Worm (Caenorhabditis elegans) whole organism, midembryonic: ENCODE results near the gene nhr-177.

Experiments used
- T22C8.4 ChIP-seq: fragments of 200-800 bp; sonication (Bioruptor generic); IDR thresholded peaks from 2 replicates; pipeline ENCODE4 v1.3.6; 2022; ENCODE audit warnings: missing genetic modification characterization, missing compliant biosample characterization
- cog-1 ChIP-seq: sonication (generic microtip); optimal IDR thresholded peaks from 2 replicates; lab custom pipeline; 2016; ENCODE audit warnings: missing genetic modification characterization, missing compliant biosample characterization
- flt-1 ChIP-seq: fragments of 200-800 bp; sonication (Bioruptor generic); IDR thresholded peaks from 2 replicates; pipeline ENCODE4 v1.3.6; 2022; ENCODE audit warnings: missing genetic modification characterization, missing compliant biosample characterization
- klf-2 ChIP-seq: fragments of 200-800 bp; sonication (Bioruptor generic); conservative IDR thresholded peaks from 2 replicates; pipeline ENCODE4 v1.3.6; 2022; ENCODE audit warnings: missing genetic modification reagents, missing genetic modification characterization, missing compliant biosample characterization
- med-1 ChIP-seq: sonication (generic microtip); optimal IDR thresholded peaks from 2 replicates; lab custom pipeline; 2017; ENCODE audit warnings: missing genetic modification characterization, mild to moderate bottlenecking, missing compliant biosample characterization, antibody characterized with exemption, missing genetic modification reagents; ENCODE audit not compliant: insufficient read depth
- ref-1 ChIP-seq: fragments of 200-800 bp; sonication (Bioruptor generic); conservative IDR thresholded peaks from 2 replicates; pipeline ENCODE4 v1.3.6; 2022; ENCODE audit warnings: missing genetic modification reagents, missing genetic modification characterization, missing compliant biosample characterization
- tab-1 ChIP-seq: fragments of 200-800 bp; sonication (Bioruptor generic); IDR thresholded peaks from 2 replicates; pipeline ENCODE4 v1.3.6; 2022; ENCODE audit warnings: missing genetic modification characterization, missing compliant biosample characterization
- ztf-23 ChIP-seq: fragments of 200-800 bp; sonication (Bioruptor generic); IDR thresholded peaks from 2 replicates; pipeline ENCODE4 v1.3.6; 2022; ENCODE audit warnings: missing genetic modification reagents, missing genetic modification characterization, missing compliant biosample characterization
- ztf-29 ChIP-seq: fragments of 200-800 bp; sonication (Bioruptor generic); IDR thresholded peaks from 2 replicates; pipeline ENCODE4 v1.3.6; 2022; ENCODE audit warnings: missing genetic modification reagents, missing genetic modification characterization, missing compliant biosample characterization

nhr-177 gene

DNA sequence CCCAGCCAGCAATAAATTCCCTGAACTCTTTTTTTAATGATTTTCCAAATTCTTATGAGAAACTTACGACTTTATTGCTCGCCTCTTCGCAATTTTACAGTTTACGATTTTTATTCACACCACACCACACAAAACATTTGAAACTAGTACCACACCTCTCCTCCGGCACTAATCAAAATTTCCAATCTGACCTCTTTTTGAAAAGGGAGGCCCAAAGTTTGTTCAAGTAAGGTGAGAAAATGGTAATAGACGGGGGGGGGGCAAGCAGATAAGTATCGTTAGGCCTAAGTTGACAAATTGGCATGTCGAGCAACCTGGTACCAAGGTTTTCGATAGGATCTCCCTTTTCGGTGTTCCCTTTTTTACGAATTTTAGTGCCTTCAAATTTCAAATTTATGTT is 30.3 kb upstream of the nhr-177 start:
- TF ChIP-seq ref-1 (GFP tag; lab: Robert Waterston, UW): no peak
- TF ChIP-seq tab-1 (GFP tag; lab: Robert Waterston, UW): no peak
- TF ChIP-seq klf-2 (GFP tag; lab: Robert Waterston, UW): no peak
- TF ChIP-seq ztf-29 (GFP tag; lab: Robert Waterston, UW): no peak
- no peak for TF ChIP-seq ztf-23 (GFP tag; lab: Robert Waterston, UW)
- no peak for TF ChIP-seq cog-1 (tag; lab: Kevin White, UChicago)
- TF ChIP-seq flt-1 (GFP tag; lab: Robert Waterston, UW): no peak
- no peak for TF ChIP-seq T22C8.4
- TF ChIP-seq med-1: no peak

DNA sequence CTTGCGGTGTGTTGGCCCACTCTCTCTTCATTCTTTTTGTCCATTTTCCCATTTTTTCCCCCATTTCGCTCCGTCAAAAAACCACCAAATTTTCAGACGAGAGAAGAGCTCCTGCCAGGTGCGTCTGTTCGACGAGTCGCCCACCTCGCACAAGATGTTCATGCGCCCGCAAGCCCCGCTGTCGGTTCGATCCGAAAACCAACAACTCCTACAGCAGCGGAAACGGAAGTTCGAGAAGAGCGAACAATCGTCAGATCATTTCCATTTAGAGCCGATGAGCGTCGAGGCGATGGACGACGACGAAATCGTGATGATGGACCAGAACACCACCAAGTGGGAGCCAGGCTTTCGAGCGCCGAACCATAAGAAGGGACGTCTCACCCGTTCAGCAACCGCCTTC is 26.8 kb upstream of the nhr-177 start:
- no peak for TF ChIP-seq cog-1 (tag; lab: Kevin White, UChicago)
- TF ChIP-seq ref-1 (GFP tag; lab: Robert Waterston, UW): no peak
- TF ChIP-seq T22C8.4: no peak
- no peak for TF ChIP-seq med-1
- TF ChIP-seq ztf-23 (GFP tag; lab: Robert Waterston, UW): 0 out of 2 replicates have a peak, but pooled peaks have one; percentile 22
- no peak for TF ChIP-seq klf-2 (GFP tag; lab: Robert Waterston, UW)

DNA sequence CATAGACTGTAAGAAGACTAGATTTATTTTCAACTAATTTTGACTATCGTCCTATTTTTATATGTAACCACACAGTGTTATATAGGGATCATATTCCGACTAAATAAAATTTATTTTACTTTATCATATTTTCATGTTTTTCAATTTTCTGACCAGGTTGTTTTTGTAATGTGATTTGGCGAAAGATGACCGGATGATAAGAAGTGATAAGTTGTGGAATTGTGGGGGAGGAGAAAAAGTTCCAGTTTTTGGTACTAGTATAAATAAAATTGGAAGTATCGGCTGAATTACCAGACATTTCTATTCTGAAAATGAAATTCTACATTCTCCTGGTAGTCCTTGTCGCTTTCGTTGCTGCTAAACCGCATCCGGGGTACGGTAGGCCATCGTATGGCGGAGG is 24.7 kb upstream of the nhr-177 start, which contains the start of gene F16B4.7:
TSS of gene F16B4.7 (plus strand) at position 301 of the 400 bp plus-strand sequence.
- TF ChIP-seq med-1 (no peak), ref-1 (GFP tag; lab: Robert Waterston, UW) (no peak), ztf-23 (GFP tag; lab: Robert Waterston, UW) (no peak), ztf-29 (GFP tag; lab: Robert Waterston, UW) (no peak), T22C8.4 (no peak), flt-1 (GFP tag; lab: Robert Waterston, UW) (no peak), cog-1 (tag; lab: Kevin White, UChicago) (no peak), klf-2 (GFP tag; lab: Robert Waterston, UW) (no peak), tab-1 (GFP tag; lab: Robert Waterston, UW) (no peak)

DNA sequence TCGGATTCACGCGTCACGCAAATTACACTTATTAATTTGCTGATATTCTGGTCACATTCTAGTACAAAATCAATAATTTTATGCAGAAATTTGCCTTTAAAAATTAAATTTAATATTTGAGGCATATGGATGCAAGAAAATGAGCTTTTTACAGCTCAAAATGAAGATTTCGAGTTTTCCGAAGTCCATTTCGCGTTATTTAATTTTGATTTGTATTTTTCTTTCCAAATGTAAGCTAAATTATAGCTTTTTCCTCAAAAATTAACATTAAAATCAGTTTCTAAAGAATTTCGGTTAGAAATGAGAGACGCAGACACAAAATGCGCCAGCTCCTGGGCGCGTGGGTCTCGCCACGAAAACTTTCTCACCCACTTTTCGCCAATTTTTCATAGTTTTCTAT is 23.2 kb upstream of the nhr-177 start, which contains the start of gene F16B4.6:
TSS of gene F16B4.6 (plus strand) at position 301 of the 400 bp plus-strand sequence.
- TF ChIP-seq flt-1 (GFP tag; lab: Robert Waterston, UW) (no peak), cog-1 (tag; lab: Kevin White, UChicago) (no peak), ztf-23 (GFP tag; lab: Robert Waterston, UW) (no peak), klf-2 (GFP tag; lab: Robert Waterston, UW) (no peak), med-1 (no peak), ztf-29 (GFP tag; lab: Robert Waterston, UW) (no peak), T22C8.4 (no peak)

DNA sequence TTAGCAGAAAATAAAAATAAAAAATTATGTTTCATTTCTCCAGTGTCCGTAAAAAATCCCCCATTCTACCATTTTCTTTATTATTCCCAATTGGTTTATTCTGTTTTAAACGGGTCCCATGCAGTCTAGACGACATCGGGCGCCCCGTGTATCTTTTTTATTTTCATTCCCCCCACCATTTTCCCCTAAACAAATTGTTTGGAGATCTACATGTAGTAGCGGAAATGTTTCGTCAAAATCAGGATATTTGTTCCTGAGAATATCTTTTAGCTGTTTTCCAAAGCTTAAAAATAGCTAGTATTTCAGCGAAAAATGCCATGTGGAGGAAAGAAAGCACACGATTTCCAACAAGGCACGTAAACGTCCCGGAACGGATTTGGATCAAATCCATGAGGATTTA is 21.9 kb upstream of the nhr-177 start, which contains the start of gene F16B4.5:
TSS of gene F16B4.5 (plus strand) at position 301 of the 400 bp plus-strand sequence.
- no peak for TF ChIP-seq T22C8.4
- no peak for TF ChIP-seq ref-1 (GFP tag; lab: Robert Waterston, UW)
- TF ChIP-seq ztf-23 (GFP tag; lab: Robert Waterston, UW): no peak

DNA sequence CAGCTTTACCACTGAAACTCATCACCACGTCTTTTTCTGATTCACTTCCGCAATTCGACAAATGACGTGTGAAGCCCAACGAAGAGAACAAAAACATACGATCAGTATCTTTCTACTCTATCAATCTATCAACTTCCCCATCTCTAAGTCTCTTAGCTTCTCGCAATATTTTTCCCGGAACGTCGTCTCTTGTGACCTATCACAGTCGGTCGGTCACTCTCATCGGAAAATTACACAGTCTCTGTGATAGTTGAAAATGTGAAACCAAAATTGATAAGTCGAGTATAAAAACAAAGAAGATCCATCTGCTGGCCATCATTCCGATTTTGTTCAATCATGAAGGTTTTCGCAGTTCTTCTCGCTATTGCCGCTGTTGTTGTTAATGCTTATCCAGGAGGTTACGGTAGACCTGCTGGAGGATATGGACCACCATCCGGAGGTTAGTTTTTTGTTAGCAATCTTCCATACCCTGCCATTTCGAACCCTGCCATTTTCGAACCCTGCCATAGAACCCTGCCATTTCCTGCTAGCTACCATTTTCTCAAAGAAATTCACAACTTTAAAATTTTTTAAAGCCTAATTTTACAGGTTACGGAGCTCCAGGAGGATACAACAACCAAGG is 16.2 kb upstream of the nhr-177 start, which contains the start of gene F16B4.4:
TSS of gene F16B4.4 (plus strand) at position 221 of the 622 bp plus-strand sequence.
- TF ChIP-seq cog-1 (tag; lab: Kevin White, UChicago) (no peak), med-1 (no peak), ztf-23 (GFP tag; lab: Robert Waterston, UW) (no peak), tab-1 (GFP tag; lab: Robert Waterston, UW) (no peak), T22C8.4 (no peak), klf-2 (GFP tag; lab: Robert Waterston, UW) (no peak)

DNA sequence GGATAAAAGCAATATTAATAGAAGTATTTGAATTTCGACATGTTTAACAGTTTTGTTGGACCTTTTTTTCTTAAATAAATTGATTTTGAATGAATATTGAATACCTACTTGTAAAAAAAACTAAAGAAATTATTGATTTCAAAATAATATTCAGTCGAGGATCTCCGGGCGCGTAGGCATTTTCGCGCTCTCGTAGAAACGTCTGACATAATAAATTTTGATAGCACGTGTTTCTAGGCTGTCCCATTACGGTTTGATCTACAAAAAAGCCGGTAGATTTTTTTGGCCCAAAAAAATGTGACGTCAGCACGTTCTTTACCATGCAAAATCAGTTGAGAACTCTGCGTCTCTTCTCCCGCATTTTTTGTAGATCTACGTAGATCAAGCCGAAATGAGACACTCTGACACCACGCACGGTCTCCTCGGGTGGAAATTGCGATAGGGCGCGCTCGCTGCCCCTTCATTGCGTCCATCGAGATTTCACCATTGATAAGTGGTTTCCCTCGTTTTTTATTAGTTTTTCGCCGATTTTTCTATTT is 15.4 kb upstream of the nhr-177 start:
- TF ChIP-seq klf-2 (GFP tag; lab: Robert Waterston, UW) (no peak), cog-1 (tag; lab: Kevin White, UChicago) (no peak), med-1 (no peak), ztf-29 (GFP tag; lab: Robert Waterston, UW) (no peak), ref-1 (GFP tag; lab: Robert Waterston, UW) (no peak)

DNA sequence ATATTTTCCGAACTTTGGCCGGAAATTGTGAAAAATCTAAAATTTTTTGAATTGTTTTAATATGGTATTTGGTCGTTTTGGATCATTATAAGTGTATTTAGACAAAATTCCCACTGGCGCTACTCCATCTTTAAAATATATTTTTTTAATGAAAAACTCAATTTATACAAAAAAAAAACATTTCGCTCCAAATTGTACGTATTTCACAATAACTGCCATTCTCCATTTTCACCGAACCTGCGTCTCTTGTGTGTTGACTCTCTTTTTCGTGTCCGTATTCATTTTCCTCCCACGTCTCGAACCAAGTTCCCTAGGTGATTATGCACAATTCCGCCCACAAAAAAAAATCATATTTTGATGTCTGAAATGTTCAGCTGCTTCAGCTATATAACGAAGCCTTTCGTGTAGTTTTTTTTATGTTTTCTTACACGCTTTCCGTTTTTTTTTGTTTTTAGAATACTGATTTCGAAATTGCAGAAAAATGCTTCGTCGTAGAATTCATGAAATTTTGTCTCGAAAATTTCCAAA is 9.4 kb upstream of the nhr-177 start, which contains the start of gene F16B4.2:
TSS of gene F16B4.2 (plus strand) at position 478 of the 528 bp plus-strand sequence.
- TF ChIP-seq ztf-23 (GFP tag; lab: Robert Waterston, UW): no peak

DNA sequence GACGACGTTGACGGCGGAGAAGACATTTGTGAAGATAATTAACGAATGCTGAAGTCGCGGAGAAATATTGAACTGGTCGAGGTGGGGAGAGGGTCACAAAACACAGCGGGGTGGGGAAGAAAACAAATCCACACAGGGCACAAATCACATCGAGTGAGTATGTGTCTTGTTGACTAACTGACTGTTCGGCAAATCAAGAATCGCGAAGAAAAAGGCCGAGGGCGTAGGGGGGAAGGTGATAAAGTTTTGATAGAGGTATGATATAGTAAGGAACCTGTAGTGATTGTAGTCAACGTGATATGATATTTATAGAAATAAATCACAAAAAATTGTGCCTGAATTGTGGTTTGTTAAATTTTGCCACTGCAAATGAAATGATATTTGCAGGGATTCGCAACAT is 2.3 kb upstream of the nhr-177 start, which contains the start of gene nhr-178:
TSS of gene nhr-178 (minus strand) at position 164 of the 400 bp plus-strand sequence.
- TF ChIP-seq tab-1 (GFP tag; lab: Robert Waterston, UW) (no peak), klf-2 (GFP tag; lab: Robert Waterston, UW) (no peak), ztf-23 (GFP tag; lab: Robert Waterston, UW) (no peak), ref-1 (GFP tag; lab: Robert Waterston, UW) (no peak), flt-1 (GFP tag; lab: Robert Waterston, UW) (no peak), T22C8.4 (no peak), ztf-29 (GFP tag; lab: Robert Waterston, UW) (no peak), med-1 (no peak), cog-1 (tag; lab: Kevin White, UChicago) (no peak)

DNA sequence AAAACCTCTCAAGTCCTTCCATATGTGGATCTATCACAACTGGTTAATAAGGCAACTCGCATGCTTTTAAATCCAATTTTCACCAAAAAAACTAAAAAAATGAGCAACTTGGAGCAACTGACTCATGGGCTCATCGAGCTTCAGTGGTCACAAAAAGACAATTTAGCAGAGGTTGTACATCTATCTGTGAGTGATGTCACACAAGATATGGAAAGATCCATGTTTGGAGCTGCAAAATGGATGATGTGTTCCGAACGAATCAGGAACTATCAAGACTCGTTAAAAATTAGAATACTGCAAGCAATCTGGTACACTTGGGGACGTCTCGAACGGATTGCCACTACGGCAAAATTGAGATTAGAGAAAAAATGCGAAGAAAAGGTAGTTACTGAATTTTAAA is 1.5 kb downstream of the nhr-177 start:
- no peak for TF ChIP-seq tab-1 (GFP tag; lab: Robert Waterston, UW)
- TF ChIP-seq ref-1 (GFP tag; lab: Robert Waterston, UW): no peak
- no peak for TF ChIP-seq T22C8.4
- TF ChIP-seq klf-2 (GFP tag; lab: Robert Waterston, UW): no peak
- TF ChIP-seq med-1: no peak
- no peak for TF ChIP-seq cog-1 (tag; lab: Kevin White, UChicago)
- TF ChIP-seq ztf-29 (GFP tag; lab: Robert Waterston, UW): no peak
- no peak for TF ChIP-seq ztf-23 (GFP tag; lab: Robert Waterston, UW)
- TF ChIP-seq flt-1 (GFP tag; lab: Robert Waterston, UW): no peak
